Worm (Caenorhabditis elegans): ENCODE measurements around the gene ZK177.9.
A peak's percentile ranks its signal among the peaks of the same experiment; 100 is the strongest.

ZK177.9 gene

ce11 chrII:5553531-5553930 lies 36.0 kb upstream of the ZK177.9 start:
- no peak for TF ChIP-seq nhr-28 (tag; optimal IDR thresholded peaks at IDR 0.05)
- TF ChIP-seq isw-1 (GFP tag; IDR thresholded peaks at IDR 0.05) = no peak
- TF ChIP-seq egl-27 (tag; optimal IDR thresholded peaks at IDR 0.05) = no peak
- TF ChIP-seq C16A3.4 (tag; optimal IDR thresholded peaks at IDR 0.05) = no peak
- TF ChIP-seq pag-3 (tag; optimal IDR thresholded peaks at IDR 0.05; ENCODE audit: borderline replicate concordance, insufficient read depth) = no peak
- TF ChIP-seq sup-37 (GFP tag; optimal IDR thresholded peaks at IDR 0.05) = no peak
- TF ChIP-seq mab-9 (GFP tag; IDR thresholded peaks at IDR 0.05) = no peak
- no peak for TF ChIP-seq aha-1 (tag; optimal IDR thresholded peaks at IDR 0.05)
- no peak for TF ChIP-seq snpc-4 (tag; optimal IDR thresholded peaks at IDR 0.05)
- no peak for TF ChIP-seq nhr-85 (tag)
- TF ChIP-seq irx-1 (tag; optimal IDR thresholded peaks at IDR 0.05) = no peak
- peak; percentile 4 for TF ChIP-seq nhr-20 (tag; optimal IDR thresholded peaks at IDR 0.05)
- TF ChIP-seq lin-35 (GFP tag; optimal IDR thresholded peaks at IDR 0.05) = peak in 1 of 2 experiments; percentile 30
- no peak for TF ChIP-seq unc-86 (tag; optimal IDR thresholded peaks at IDR 0.05)
- TF ChIP-seq nhr-71 (tag; optimal IDR thresholded peaks at IDR 0.05) = peak; percentile 18
- TF ChIP-seq sox-4 (tag; optimal IDR thresholded peaks at IDR 0.05) = no peak
- TF ChIP-seq mdl-1 (tag; optimal IDR thresholded peaks at IDR 0.05) = no peak
- TF ChIP-seq elt-2 (tag; optimal IDR thresholded peaks at IDR 0.05) = peak; percentile 98
- TF ChIP-seq ama-1 (optimal IDR thresholded peaks at IDR 0.05) = no peak
- no peak for TF ChIP-seq Y116A8C.19 (tag; optimal IDR thresholded peaks at IDR 0.05; ENCODE audit: borderline replicate concordance)
- no peak for TF ChIP-seq zag-1 (tag; optimal IDR thresholded peaks at IDR 0.05)
- no peak for TF ChIP-seq fos-1 (tag; optimal IDR thresholded peaks at IDR 0.05)
- TF ChIP-seq xbp-1 (tag; optimal IDR thresholded peaks at IDR 0.05) = no peak
- no peak for TF ChIP-seq zip-4 (GFP tag; optimal IDR thresholded peaks at IDR 0.05)
- TF ChIP-seq unc-62 (GFP tag; optimal IDR thresholded peaks at IDR 0.05) = no peak
- no peak for TF ChIP-seq hlh-4 (tag; optimal IDR thresholded peaks at IDR 0.05)
- TF ChIP-seq mep-1 (tag; optimal IDR thresholded peaks at IDR 0.05) = no peak
- no peak for TF ChIP-seq nhr-237 (tag; optimal IDR thresholded peaks at IDR 0.05)
- TF ChIP-seq jun-1 (tag; optimal IDR thresholded peaks at IDR 0.05) = no peak
- no peak for TF ChIP-seq lin-39 (tag; optimal IDR thresholded peaks at IDR 0.05)
- no peak for TF ChIP-seq hpl-2 (GFP tag; optimal IDR thresholded peaks at IDR 0.05)
- no peak for TF ChIP-seq pax-3 (tag; optimal IDR thresholded peaks at IDR 0.05)
- TF ChIP-seq nhr-90 (tag; optimal IDR thresholded peaks at IDR 0.05; ENCODE audit: poor library complexity) = peak; percentile 10
- TF ChIP-seq F16B12.6 (tag; optimal IDR thresholded peaks at IDR 0.05) = no peak
- no peak for TF ChIP-seq swsn-7 (tag; optimal IDR thresholded peaks at IDR 0.05)
- no peak for TF ChIP-seq ces-1 (GFP tag; optimal IDR thresholded peaks at IDR 0.05)
- TF ChIP-seq C04F5.9 (tag; optimal IDR thresholded peaks at IDR 0.05) = no peak
- peak; percentile 31 for TF ChIP-seq pqm-1 (tag; optimal IDR thresholded peaks at IDR 0.05)
- TF ChIP-seq fkh-4 (tag; optimal IDR thresholded peaks at IDR 0.05; ENCODE audit: borderline replicate concordance) = no peak

ce11 chrII:5551517-5551916 lies 34.0 kb upstream of the ZK177.9 start, which contains the start of gene C17C3.5:
Gene C17C3.5 (plus strand): TSS chrII:5551817.
- no peak for TF ChIP-seq ama-1 (optimal IDR thresholded peaks at IDR 0.05)
- TF ChIP-seq ces-1 (GFP tag; optimal IDR thresholded peaks at IDR 0.05) = no peak
- no peak for TF ChIP-seq ceh-90 (tag; optimal IDR thresholded peaks at IDR 0.05)
- TF ChIP-seq vab-15 (tag; optimal IDR thresholded peaks at IDR 0.05) = no peak
- TF ChIP-seq nhr-28 (tag; optimal IDR thresholded peaks at IDR 0.05) = no peak
- TF ChIP-seq aly-2 (tag; optimal IDR thresholded peaks at IDR 0.05) = no peak
- TF ChIP-seq mef-2 (tag; optimal IDR thresholded peaks at IDR 0.05) = no peak
- no peak for TF ChIP-seq unc-130 (tag; optimal IDR thresholded peaks at IDR 0.05)
- TF ChIP-seq pag-3 (tag; optimal IDR thresholded peaks at IDR 0.05; ENCODE audit: borderline replicate concordance, insufficient read depth) = no peak
- TF ChIP-seq nhr-71 (tag; optimal IDR thresholded peaks at IDR 0.05) = no peak
